Worm (Caenorhabditis elegans): ENCODE results near the gene C16B8.4.

- TF ChIP-seq unc-62 (GFP tag; optimal IDR thresholded peaks at IDR 0.05) (no peak), mdl-1 (tag; optimal IDR thresholded peaks at IDR 0.05) (no peak), elt-3 (tag; optimal IDR thresholded peaks at IDR 0.05) (no peak), zag-1 (tag; optimal IDR thresholded peaks at IDR 0.05) (no peak), lsy-12 (tag; optimal IDR thresholded peaks at IDR 0.05) (no peak), nfya-1 (tag; optimal IDR thresholded peaks at IDR 0.05; ENCODE audit: insufficient read depth) (peak; percentile 24), lin-39 (tag; optimal IDR thresholded peaks at IDR 0.05) (no peak), pqm-1 (tag; optimal IDR thresholded peaks at IDR 0.05) (no peak)
Observed at ce11 chrX:3944961-3945587, 28.4 kb downstream of the C16B8.4 start.
